Fruit fly (Drosophila melanogaster): ENCODE measurements around the gene CG5177.

The CG5177 gene

DNA sequence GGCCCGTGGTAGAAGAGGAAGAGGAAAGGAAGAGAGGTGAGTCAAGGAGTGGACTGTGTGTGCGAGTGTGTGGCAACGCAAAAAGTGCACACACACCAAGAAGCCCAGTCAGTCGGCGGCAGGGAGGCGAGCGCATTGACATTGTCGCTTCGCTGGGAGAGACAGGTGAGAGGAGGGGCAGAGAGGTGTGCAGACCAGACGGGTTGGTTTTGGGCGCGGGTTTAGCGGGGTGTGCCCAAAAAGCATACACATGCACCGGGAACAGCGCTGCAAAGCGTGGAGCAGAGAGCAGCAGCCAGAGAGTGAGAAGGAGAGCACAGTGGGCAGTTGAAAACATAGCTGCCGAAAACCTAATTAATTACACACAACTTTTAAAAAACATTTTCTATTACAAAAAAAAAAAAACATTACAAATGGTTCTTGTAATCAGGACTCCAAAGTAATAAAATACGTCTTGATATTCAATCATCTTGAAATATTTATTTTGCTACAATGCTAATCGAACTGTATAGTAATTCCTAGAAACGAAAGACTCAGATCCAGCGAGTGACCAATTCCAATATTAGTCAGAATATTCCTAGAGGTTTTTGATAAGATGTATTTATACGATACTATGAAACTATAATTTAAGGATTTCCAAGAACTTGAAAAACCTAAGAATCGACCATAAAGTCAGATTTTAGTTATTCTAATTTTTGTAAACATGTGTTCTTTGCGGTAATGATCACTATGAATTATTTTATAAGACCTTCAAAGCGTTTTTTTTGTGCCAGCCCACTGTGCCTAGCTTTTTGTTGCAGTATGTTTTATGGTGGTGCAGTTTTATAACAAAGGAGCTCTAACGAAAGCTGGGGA lies 17.6 kb downstream of the CG5177 start (continued):
- peak in 1 of 2 experiments; percentile 1 for TF ChIP-seq chif (GFP tag; optimal IDR thresholded peaks at IDR 0.05)
- TF ChIP-seq CG34422 (GFP tag; IDR thresholded peaks at IDR 0.05), result no peak
- TF ChIP-seq slp2 (GFP tag; optimal IDR thresholded peaks at IDR 0.05), result no peak
- TF ChIP-seq ci (GFP tag; IDR thresholded peaks at IDR 0.05), result peak; percentile 58; the same call in 1 of the 3 replicates
- no peak for TF ChIP-seq abd-A (tag; optimal IDR thresholded peaks at IDR 0.05)
- no peak for TF ChIP-seq Abd-B (GFP tag; optimal IDR thresholded peaks at IDR 0.05)
- TF ChIP-seq gt (GFP tag; IDR thresholded peaks at IDR 0.05), result no peak
- peak; percentile 27 for TF ChIP-seq gem (tag; optimal IDR thresholded peaks at IDR 0.05)
- TF ChIP-seq Fer2 (tag; optimal IDR thresholded peaks at IDR 0.05), result no peak
- TF ChIP-seq CG2199 (GFP tag; IDR thresholded peaks at IDR 0.05), result no peak
- TF ChIP-seq eyg (GFP tag; optimal IDR thresholded peaks at IDR 0.05), result no peak
- TF ChIP-seq fu2 (GFP tag; optimal IDR thresholded peaks at IDR 0.05), result no peak
- peak; percentile 55 for TF ChIP-seq cg (GFP tag; optimal IDR thresholded peaks at IDR 0.05)
- peak; percentile 65 for TF ChIP-seq Drgx (GFP tag; IDR thresholded peaks at IDR 0.05)
- peak; percentile 27 for TF ChIP-seq CG11504 (tag; optimal IDR thresholded peaks at IDR 0.05)
- no peak for TF ChIP-seq CG16779 (GFP tag; IDR thresholded peaks at IDR 0.05)
- no peak for TF ChIP-seq CG7987 (GFP tag; optimal IDR thresholded peaks at IDR 0.05)
- no peak for TF ChIP-seq CG5245 (GFP tag; optimal IDR thresholded peaks at IDR 0.05)
- no peak for TF ChIP-seq org-1 (GFP tag; optimal IDR thresholded peaks at IDR 0.05)
- no peak for TF ChIP-seq grau (tag; optimal IDR thresholded peaks at IDR 0.05)
- TF ChIP-seq kah (GFP tag; optimal IDR thresholded peaks at IDR 0.05), result no peak
- no peak for TF ChIP-seq zen (tag; optimal IDR thresholded peaks at IDR 0.05)
- no peak for TF ChIP-seq tin (GFP tag; optimal IDR thresholded peaks at IDR 0.05)
- TF ChIP-seq CrebB (tag; optimal IDR thresholded peaks at IDR 0.05), result no peak
- peak; percentile 6 for TF ChIP-seq Ssrp (tag; optimal IDR thresholded peaks at IDR 0.05)
- 0 out of 3 replicates have a peak, but pooled peaks have one; percentile 25 for TF ChIP-seq CG6175 (GFP tag; IDR thresholded peaks at IDR 0.05)
- peak; percentile 40 for TF ChIP-seq nom (GFP tag; optimal IDR thresholded peaks at IDR 0.05)
- no peak for TF ChIP-seq her (GFP tag; optimal IDR thresholded peaks at IDR 0.05)
- TF ChIP-seq Oaz (GFP tag; IDR thresholded peaks at IDR 0.05), result no peak
- 0 out of 2 replicates have a peak, but pooled peaks have one; percentile 15 for TF ChIP-seq sob (GFP tag; IDR thresholded peaks at IDR 0.05)
- TF ChIP-seq H15 (GFP tag; IDR thresholded peaks at IDR 0.05), result 0 out of 3 replicates have a peak, but pooled peaks have one; percentile 11
- TF ChIP-seq D19A (tag; optimal IDR thresholded peaks at IDR 0.05), result no peak
- no peak for TF ChIP-seq hkb (optimal IDR thresholded peaks at IDR 0.05)
- TF ChIP-seq hkb (GFP tag; IDR thresholded peaks at IDR 0.05), result no peak
- TF ChIP-seq Dll (GFP tag; IDR thresholded peaks at IDR 0.05; ENCODE audit: partially characterized antibody), result no peak
- no peak for TF ChIP-seq CG6765 (GFP tag; optimal IDR thresholded peaks at IDR 0.05)
- no peak for TF ChIP-seq Kr (GFP tag; optimal IDR thresholded peaks at IDR 0.05)
- no peak for TF ChIP-seq CG11696 (GFP tag; IDR thresholded peaks at IDR 0.05)
- peak; percentile 50; the same call in 1 of the 3 replicates for TF ChIP-seq ken (GFP tag; IDR thresholded peaks at IDR 0.05)
- no peak for TF ChIP-seq CG13775 (GFP tag; optimal IDR thresholded peaks at IDR 0.05)
- TF ChIP-seq Nf-YB (GFP tag; optimal IDR thresholded peaks at IDR 0.05), result no peak
- TF ChIP-seq bsh (GFP tag; optimal IDR thresholded peaks at IDR 0.05), result peak in 1 of 2 experiments; percentile 73
- TF ChIP-seq mirr (GFP tag; optimal IDR thresholded peaks at IDR 0.05), result no peak
- TF ChIP-seq lola (GFP tag; optimal IDR thresholded peaks at IDR 0.05), result no peak
- no peak for TF ChIP-seq Asciz (GFP tag; optimal IDR thresholded peaks at IDR 0.05)
- 0 out of 3 replicates have a peak, but pooled peaks have one; percentile 48 for TF ChIP-seq zfh1 (GFP tag; IDR thresholded peaks at IDR 0.05)
- no peak for TF ChIP-seq onecut (GFP tag; IDR thresholded peaks at IDR 0.05)
- no peak for TF ChIP-seq CG15479 (GFP tag; optimal IDR thresholded peaks at IDR 0.05)
- no peak for TF ChIP-seq CG8478 (optimal IDR thresholded peaks at IDR 0.05)

Data from whole organism, embryonic.